In the genomic region with DNA sequence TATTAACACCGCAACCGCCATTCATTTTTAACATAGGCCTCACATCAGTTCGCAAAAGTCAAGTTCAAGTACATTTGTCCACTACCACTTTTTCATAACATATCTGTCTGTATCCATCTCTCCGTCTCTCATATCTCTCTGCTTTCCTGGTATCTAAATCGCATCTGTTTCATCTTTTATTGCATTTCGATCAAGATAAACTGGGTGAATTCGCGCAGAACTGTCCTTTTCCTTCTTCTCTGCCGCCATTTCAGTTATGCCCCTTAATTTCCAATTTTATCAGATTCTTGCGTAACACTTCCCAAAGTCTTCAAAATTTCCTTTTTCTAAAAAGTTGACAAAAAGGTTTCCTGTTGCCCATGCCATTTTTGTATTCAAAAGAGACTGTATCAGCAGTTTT, we compare ENCODE assay signal across 2 worm cellular contexts.
TF ChIP-seq lines count a peak whose summit lies in the region.

No protein-coding gene starts in this region.

TF ChIP-seq in whole organism, L1 larva, 84 proteins besides CTCF, POLR2A, EP300 and RAD21 (continued from another document):
- TF ChIP-seq snu-23 (GFP tag; optimal IDR thresholded peaks at IDR 0.05; lab: Kevin White, UChicago): peak; percentile 14
- TF ChIP-seq ces-1 (GFP tag; optimal IDR thresholded peaks at IDR 0.05; lab: Kevin White, UChicago): no peak
- TF ChIP-seq rnt-1 (tag; optimal IDR thresholded peaks at IDR 0.05; lab: Kevin White, UChicago): peak; percentile 13
- TF ChIP-seq blmp-1 (tag; optimal IDR thresholded peaks at IDR 0.05; lab: Kevin White, UChicago): peak; percentile 83
- TF ChIP-seq lsy-2 (tag; optimal IDR thresholded peaks at IDR 0.05; lab: Kevin White, UChicago): peak in 1 of 2 experiments; percentile 8
- TF ChIP-seq nhr-85 (tag; lab: Kevin White, UChicago): peak; percentile 93
- no peak for TF ChIP-seq fkh-8 (tag; optimal IDR thresholded peaks at IDR 0.05; lab: Kevin White, UChicago)

TF ChIP-seq in whole organism, L3 larva, 47 proteins besides CTCF, POLR2A, EP300 and RAD21 (continued from another document):
- TF ChIP-seq ama-1 (optimal IDR thresholded peaks at IDR 0.05; lab: Kevin White, UChicago) (no peak), nhr-43 (tag; optimal IDR thresholded peaks at IDR 0.05; lab: Kevin White, UChicago; ENCODE audit: poor library complexity, severe bottlenecking) (no peak), nhr-23 (tag; optimal IDR thresholded peaks at IDR 0.05; lab: Kevin White, UChicago) (peak; percentile 67)
